Worm (Caenorhabditis elegans) whole organism, midembryonic: ENCODE results near the gene fipr-4.

ENCODE experiments used
- T22C8.4 ChIP-seq: fragments of 200-800 bp; sonication (Bioruptor generic); IDR thresholded peaks from 2 replicates; pipeline ENCODE4 v1.3.6; 2022; ENCODE audit warnings: missing genetic modification characterization, missing compliant biosample characterization
- cog-1 ChIP-seq: sonication (generic microtip); optimal IDR thresholded peaks from 2 replicates; lab custom pipeline; 2016; ENCODE audit warnings: missing genetic modification characterization, missing compliant biosample characterization
- flt-1 ChIP-seq: fragments of 200-800 bp; sonication (Bioruptor generic); IDR thresholded peaks from 2 replicates; pipeline ENCODE4 v1.3.6; 2022; ENCODE audit warnings: missing genetic modification characterization, missing compliant biosample characterization
- klf-2 ChIP-seq: fragments of 200-800 bp; sonication (Bioruptor generic); conservative IDR thresholded peaks from 2 replicates; pipeline ENCODE4 v1.3.6; 2022; ENCODE audit warnings: missing genetic modification reagents, missing genetic modification characterization, missing compliant biosample characterization
- med-1 ChIP-seq: sonication (generic microtip); optimal IDR thresholded peaks from 2 replicates; lab custom pipeline; 2017; ENCODE audit warnings: missing genetic modification characterization, mild to moderate bottlenecking, missing compliant biosample characterization, antibody characterized with exemption, missing genetic modification reagents; ENCODE audit not compliant: insufficient read depth
- ref-1 ChIP-seq: fragments of 200-800 bp; sonication (Bioruptor generic); conservative IDR thresholded peaks from 2 replicates; pipeline ENCODE4 v1.3.6; 2022; ENCODE audit warnings: missing genetic modification reagents, missing genetic modification characterization, missing compliant biosample characterization
- ztf-23 ChIP-seq: fragments of 200-800 bp; sonication (Bioruptor generic); IDR thresholded peaks from 2 replicates; pipeline ENCODE4 v1.3.6; 2022; ENCODE audit warnings: missing genetic modification reagents, missing genetic modification characterization, missing compliant biosample characterization

DNA sequence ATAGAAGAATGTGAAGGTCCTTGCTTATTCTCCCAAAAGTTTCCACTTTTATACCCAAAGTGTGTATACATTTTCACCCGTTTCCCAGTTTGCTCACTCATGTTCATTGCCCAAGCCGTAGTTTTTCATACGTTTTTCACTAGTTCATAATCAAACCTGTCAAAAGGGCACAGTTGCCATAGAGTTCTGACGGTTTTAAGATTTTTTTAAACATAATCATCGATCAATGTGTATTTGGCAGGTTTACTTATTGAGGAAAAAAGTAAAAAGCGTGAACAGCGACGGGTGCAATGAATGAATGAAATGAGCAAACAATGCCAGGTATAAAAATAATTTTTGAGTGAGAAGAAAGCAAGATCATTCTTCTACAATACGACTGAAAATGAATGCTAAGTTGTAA, 6.9 kb downstream of the fipr-4 start, which contains the start of the genes fipr-5 and fipr-9:
- TF ChIP-seq T22C8.4 (no peak), ref-1 (no peak), flt-1 (GFP tag; lab: Robert Waterston, UW) (no peak), cog-1 (no peak), klf-2 (GFP tag; lab: Robert Waterston, UW) (no peak), med-1 (GFP tag; lab: Kevin White, UChicago) (no peak), ztf-23 (GFP tag; lab: Robert Waterston, UW) (no peak)
